Fruit fly (Drosophila melanogaster): Measurements from ENCODE around the gene p.

The p gene

dm6 chr3R:8673803-8674234 lies 3.3 kb upstream of the p start, which contains the start of gene mRpL19 (continued):
- TF ChIP-seq yki (optimal IDR thresholded peaks at IDR 0.05) (no peak), tll (GFP tag; optimal IDR thresholded peaks at IDR 0.05) (no peak), PHDP (tag; optimal IDR thresholded peaks at IDR 0.05) (peak; percentile 68), CG10366 (GFP tag; IDR thresholded peaks at IDR 0.05) (no peak), lbe (GFP tag; optimal IDR thresholded peaks at IDR 0.05) (peak; percentile 52), gem (tag; optimal IDR thresholded peaks at IDR 0.05) (peak; percentile 70), Nf-YA (GFP tag; IDR thresholded peaks at IDR 0.05) (no peak), sug (tag; optimal IDR thresholded peaks at IDR 0.05) (peak; percentile 61), Jarid2 (GFP tag; optimal IDR thresholded peaks at IDR 0.05) (no peak), lov (optimal IDR thresholded peaks at IDR 0.05) (no peak), lov (GFP tag; IDR thresholded peaks at IDR 0.05) (no peak), CG2116 (GFP tag; optimal IDR thresholded peaks at IDR 0.05) (peak; percentile 62), Blimp-1 (GFP tag; optimal IDR thresholded peaks at IDR 0.05) (peak; percentile 48), CG11695 (GFP tag; IDR thresholded peaks at IDR 0.05) (peak; percentile 34; the same call in 1 of the 3 replicates), CG2678 (tag; optimal IDR thresholded peaks at IDR 0.05) (peak; percentile 63), dmrt11E (tag; optimal IDR thresholded peaks at IDR 0.05) (peak; percentile 34), gcm (GFP tag; optimal IDR thresholded peaks at IDR 0.05) (peak; percentile 50), CG16813 (GFP tag; IDR thresholded peaks at IDR 0.05; ENCODE audit: partially characterized antibody) (peak; percentile 55), Xbp1 (GFP tag; optimal IDR thresholded peaks at IDR 0.05) (peak; percentile 2), Dek (tag; optimal IDR thresholded peaks at IDR 0.05) (peak; percentile 50), CG12104 (GFP tag; optimal IDR thresholded peaks at IDR 0.05) (peak; percentile 21), CG13775 (GFP tag; optimal IDR thresholded peaks at IDR 0.05) (no peak), her (GFP tag; optimal IDR thresholded peaks at IDR 0.05) (no peak), odd (GFP tag; optimal IDR thresholded peaks at IDR 0.05) (peak; percentile 8), maf-S (GFP tag; optimal IDR thresholded peaks at IDR 0.05) (no peak), Dll (GFP tag; IDR thresholded peaks at IDR 0.05; ENCODE audit: partially characterized antibody) (peak; percentile 75), CG31441 (GFP tag; IDR thresholded peaks at IDR 0.05) (peak; percentile 72), Fer2 (tag; optimal IDR thresholded peaks at IDR 0.05) (peak; percentile 22), crp (GFP tag; optimal IDR thresholded peaks at IDR 0.05) (peak; percentile 44 to 88), CG17359 (tag; optimal IDR thresholded peaks at IDR 0.05) (peak; percentile 40), CG13894 (tag; optimal IDR thresholded peaks at IDR 0.05) (peak; percentile 43), CG4617 (GFP tag; optimal IDR thresholded peaks at IDR 0.05; ENCODE audit: borderline replicate concordance) (peak; percentile 22), CG9817 (tag; optimal IDR thresholded peaks at IDR 0.05) (peak; percentile 31), gsb (GFP tag; IDR thresholded peaks at IDR 0.05) (no peak), nerfin-2 (GFP tag; IDR thresholded peaks at IDR 0.05; ENCODE audit: partially characterized antibody) (peak; percentile 40; the same call in 1 of the 2 replicates), CHES-1-like (GFP tag; optimal IDR thresholded peaks at IDR 0.05) (no peak), ranshi (GFP tag; IDR thresholded peaks at IDR 0.05) (peak; percentile 11; the same call in 1 of the 2 replicates), cwo (GFP tag; optimal IDR thresholded peaks at IDR 0.05) (no peak), otp (GFP tag; IDR thresholded peaks at IDR 0.05) (no peak), CG31388 (GFP tag; optimal IDR thresholded peaks at IDR 0.05) (no peak), CG6654 (GFP tag; optimal IDR thresholded peaks at IDR 0.05) (no peak), CG10147 (GFP tag; optimal IDR thresholded peaks at IDR 0.05) (peak; percentile 46), CG6689 (GFP tag; IDR thresholded peaks at IDR 0.05) (no peak), trem (tag; optimal IDR thresholded peaks at IDR 0.05) (peak; percentile 100), grau (tag; optimal IDR thresholded peaks at IDR 0.05) (peak; percentile 57), wdn (GFP tag; IDR thresholded peaks at IDR 0.05) (no peak), ab (GFP tag; optimal IDR thresholded peaks at IDR 0.05) (no peak), CG14710 (tag; optimal IDR thresholded peaks at IDR 0.05) (peak; percentile 69), CG34224 (GFP tag; IDR thresholded peaks at IDR 0.05; ENCODE audit: partially characterized antibody) (peak; percentile 53; the same call in 2 of the 3 replicates), Dip2 (GFP tag; IDR thresholded peaks at IDR 0.05) (no peak)

Measured in whole organism, embryonic.